Fruit fly (Drosophila melanogaster): ENCODE data around the gene HP4.

Gene HP4

dm6 chr3L:7970442-7970841 is 5.5 kb downstream of the HP4 start, which contains the start of gene RNaseX25 (continued):
- peak; percentile 47 for TF ChIP-seq YL-1 (GFP tag; optimal IDR thresholded peaks at IDR 0.05)
- no peak for TF ChIP-seq CG6689 (GFP tag; IDR thresholded peaks at IDR 0.05)
- no peak for TF ChIP-seq Six4 (GFP tag; optimal IDR thresholded peaks at IDR 0.05)
- no peak for TF ChIP-seq Ets65A (GFP tag)
- TF ChIP-seq gfzf (GFP tag; optimal IDR thresholded peaks at IDR 0.05) = peak; percentile 16
- peak; percentile 93 for TF ChIP-seq amos (GFP tag; IDR thresholded peaks at IDR 0.05; ENCODE audit: partially characterized antibody)
- TF ChIP-seq knrl (GFP tag; IDR thresholded peaks at IDR 0.05; ENCODE audit: partially characterized antibody) = peak; percentile 86
- no peak for TF ChIP-seq CG7556 (GFP tag; optimal IDR thresholded peaks at IDR 0.05)
- TF ChIP-seq Asciz (GFP tag; optimal IDR thresholded peaks at IDR 0.05) = no peak
- no peak for TF ChIP-seq eve (GFP tag; optimal IDR thresholded peaks at IDR 0.05)
- TF ChIP-seq CG9215 (GFP tag; IDR thresholded peaks at IDR 0.05) = no peak
- no peak for TF ChIP-seq Chrac-16 (GFP tag; optimal IDR thresholded peaks at IDR 0.05)
- no peak for TF ChIP-seq danr (GFP tag; IDR thresholded peaks at IDR 0.05)
- TF ChIP-seq lbe (GFP tag; optimal IDR thresholded peaks at IDR 0.05) = peak; percentile 13
- no peak for TF ChIP-seq Xrp1 (GFP tag; IDR thresholded peaks at IDR 0.05)
- peak; percentile 98 for TF ChIP-seq zen2 (GFP tag; IDR thresholded peaks at IDR 0.05; ENCODE audit: partially characterized antibody)
- TF ChIP-seq Opbp (GFP tag; IDR thresholded peaks at IDR 0.05; ENCODE audit: partially characterized antibody) = peak; percentile 92
- peak; percentile 87 for TF ChIP-seq CG16813 (GFP tag; IDR thresholded peaks at IDR 0.05; ENCODE audit: partially characterized antibody)
- no peak for TF ChIP-seq HHEX (GFP tag; optimal IDR thresholded peaks at IDR 0.05)
- no peak for TF ChIP-seq CG1647 (GFP tag; optimal IDR thresholded peaks at IDR 0.05)
- no peak for TF ChIP-seq CG30431 (GFP tag; optimal IDR thresholded peaks at IDR 0.05)
- peak; percentile 96 for TF ChIP-seq Doc3 (GFP tag; IDR thresholded peaks at IDR 0.05; ENCODE audit: partially characterized antibody)
- TF ChIP-seq Fer1 (GFP tag; optimal IDR thresholded peaks at IDR 0.05) = peak; percentile 28
- no peak for TF ChIP-seq pfk (GFP tag; optimal IDR thresholded peaks at IDR 0.05)
- TF ChIP-seq yki (optimal IDR thresholded peaks at IDR 0.05) = no peak
- TF ChIP-seq CG8388 (GFP tag; optimal IDR thresholded peaks at IDR 0.05) = no peak
- no peak for TF ChIP-seq CG7271 (tag; optimal IDR thresholded peaks at IDR 0.05)
- no peak for TF ChIP-seq Eip74EF (GFP tag; optimal IDR thresholded peaks at IDR 0.05)
- TF ChIP-seq CG8478 (optimal IDR thresholded peaks at IDR 0.05) = no peak
- TF ChIP-seq klu (GFP tag; IDR thresholded peaks at IDR 0.05) = no peak
- TF ChIP-seq Poxn (GFP tag; IDR thresholded peaks at IDR 0.05) = no peak
- peak; percentile 15 for TF ChIP-seq CG17829 (tag; optimal IDR thresholded peaks at IDR 0.05)
- no peak for TF ChIP-seq ci (GFP tag; IDR thresholded peaks at IDR 0.05)
- TF ChIP-seq mld (GFP tag; IDR thresholded peaks at IDR 0.05; ENCODE audit: partially characterized antibody) = peak; percentile 90
- TF ChIP-seq crp (GFP tag; optimal IDR thresholded peaks at IDR 0.05) = no peak
- TF ChIP-seq Sry-β (GFP tag; optimal IDR thresholded peaks at IDR 0.05) = no peak
- TF ChIP-seq CG10147 (GFP tag; optimal IDR thresholded peaks at IDR 0.05) = no peak
- TF ChIP-seq CG15696 (tag; optimal IDR thresholded peaks at IDR 0.05) = no peak
- peak; percentile 92 for TF ChIP-seq Dref (GFP tag; IDR thresholded peaks at IDR 0.05)
- TF ChIP-seq CG6791 (GFP tag; IDR thresholded peaks at IDR 0.05; ENCODE audit: partially characterized antibody) = peak; percentile 94
- TF ChIP-seq CG2129 (GFP tag; IDR thresholded peaks at IDR 0.05; ENCODE audit: partially characterized antibody) = peak; percentile 86
- TF ChIP-seq CG2712 (tag; optimal IDR thresholded peaks at IDR 0.05) = peak; percentile 41
- no peak for TF ChIP-seq CG15011 (GFP tag; optimal IDR thresholded peaks at IDR 0.05)
- TF ChIP-seq CG34224 (GFP tag; IDR thresholded peaks at IDR 0.05; ENCODE audit: partially characterized antibody) = peak; percentile 97
- TF ChIP-seq HLH4C (GFP tag; IDR thresholded peaks at IDR 0.05; ENCODE audit: partially characterized antibody) = peak; percentile 95
- no peak for TF ChIP-seq CG9727 (GFP tag; optimal IDR thresholded peaks at IDR 0.05)
- TF ChIP-seq CG4617 (GFP tag; optimal IDR thresholded peaks at IDR 0.05; ENCODE audit: borderline replicate concordance) = peak; percentile 38
- no peak for TF ChIP-seq HmgD (GFP tag; optimal IDR thresholded peaks at IDR 0.05)
- peak; percentile 94 for TF ChIP-seq hbn (GFP tag; IDR thresholded peaks at IDR 0.05; ENCODE audit: partially characterized antibody)
- TF ChIP-seq tna (GFP tag; IDR thresholded peaks at IDR 0.05; ENCODE audit: partially characterized antibody) = peak; percentile 91

All from whole organism, embryonic.